Worm (Caenorhabditis elegans) whole organism, young adult: ENCODE results near the gene txt-17.

Experiments
- B0035.1 ChIP-seq: sonication (generic microtip); optimal IDR thresholded peaks from 2 replicates; lab custom pipeline; 2016; ENCODE audit warnings: missing genetic modification characterization, mild to moderate bottlenecking, missing compliant biosample characterization, missing genotype, missing genetic modification reagents
- F39B2.1 ChIP-seq: fragments of 200-800 bp; sonication (Bioruptor generic); IDR thresholded peaks from 2 replicates; pipeline ENCODE4 v1.3.6; 2022; ENCODE audit warnings: missing genetic modification reagents, missing genetic modification characterization, missing compliant biosample characterization
- T07F8.4 ChIP-seq: sonication (generic microtip); optimal IDR thresholded peaks from 2 replicates; lab custom pipeline; 2016; ENCODE audit warnings: mild to moderate bottlenecking, missing genetic modification characterization, moderate library complexity, missing compliant biosample characterization
- ama-1 ChIP-seq, 3 experiments: fragments of 150-350 bp in 1 of 3; sonication (generic microtip) in 2 of 3; optimal IDR thresholded peaks; 2 replicates each; lab custom pipeline; 2014 to 2018; ENCODE audit warnings: missing biosample characterization in 2 of 3, missing genetic modification characterization in 2 of 3, missing genetic modification reagents in 2 of 3
- aptf-3 ChIP-seq: fragments of 200-800 bp; sonication (Bioruptor generic); IDR thresholded peaks from 2 replicates; pipeline ENCODE4 v1.3.6; 2022; ENCODE audit warnings: missing genetic modification characterization, missing compliant biosample characterization
- egl-18 ChIP-seq: fragments of 200-800 bp; sonication (Bioruptor generic); IDR thresholded peaks from 2 replicates; pipeline ENCODE4 v1.3.6; 2022; ENCODE audit warnings: missing genetic modification reagents, missing genetic modification characterization, missing compliant biosample characterization
- egrh-3 ChIP-seq: fragments of 200-800 bp; sonication (Bioruptor generic); IDR thresholded peaks from 2 replicates; pipeline ENCODE4 v1.3.6; 2022; ENCODE audit warnings: missing genetic modification reagents, missing genetic modification characterization, missing compliant biosample characterization
- hlh-12 ChIP-seq: sonication (generic microtip); optimal IDR thresholded peaks from 2 replicates; lab custom pipeline; 2016; ENCODE audit warnings: missing genetic modification characterization, missing compliant biosample characterization
- lin-35 ChIP-seq, 3 experiments: fragments of 150-350 bp in 2 of 3; sonication (generic microtip) in 1 of 3; optimal IDR thresholded peaks; 2 replicates each; lab custom pipeline; 2014 to 2018; ENCODE audit warnings: missing biosample characterization in 3 of 3, missing genetic modification characterization in 3 of 3, missing genetic modification reagents in 3 of 3
- snpc-4 ChIP-seq, 5 experiments: fragments of 150-350 bp in 1 of 5; sonication (generic microtip) in 4 of 5; optimal IDR thresholded peaks; 2 replicates each; lab custom pipeline; 2014 to 2018; ENCODE audit warnings: missing genetic modification characterization in 5 of 5, missing biosample characterization in 3 of 5, antibody characterized with exemption in 2 of 5, mild to moderate bottlenecking in 2 of 5, missing compliant biosample characterization in 2 of 5, missing genotype in 2 of 5, moderate library complexity in 2 of 5, missing genetic modification reagents in 1 of 5
- tbp1 ChIP-seq: fragments of 200-800 bp; sonication (Bioruptor generic); optimal IDR thresholded peaks from 2 replicates; lab custom pipeline; 2018; ENCODE audit warnings: mild to moderate bottlenecking, missing genetic modification characterization, missing compliant biosample characterization
- tbx-9 ChIP-seq: sonication (generic microtip); optimal IDR thresholded peaks from 2 replicates; lab custom pipeline; 2016; ENCODE audit warnings: borderline replicate concordance, missing genetic modification characterization, inconsistent platforms, missing compliant biosample characterization
- unc-130 ChIP-seq: sonication (generic microtip); optimal IDR thresholded peaks from 2 replicates; lab custom pipeline; 2016; ENCODE audit warnings: missing genetic modification reagents, missing genetic modification characterization, missing compliant biosample characterization

DNA sequence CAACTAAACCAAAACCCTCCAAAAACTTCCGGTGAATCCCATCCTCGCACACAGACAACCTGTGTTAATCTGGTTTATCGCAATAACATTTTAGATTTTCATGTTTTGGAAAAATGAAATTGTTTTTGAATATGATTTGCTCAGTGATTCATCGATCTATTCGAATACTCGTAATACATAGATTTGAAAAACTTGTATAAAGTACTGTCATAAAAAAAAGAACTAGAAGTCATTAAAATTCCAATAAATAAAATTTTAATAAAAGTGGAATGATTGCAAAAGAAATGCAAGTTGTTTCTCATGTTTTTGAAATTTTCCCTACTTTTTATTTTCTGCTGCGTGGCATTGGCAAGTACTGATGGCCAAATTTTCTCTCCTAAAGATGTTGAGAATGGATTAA is 1.6 kb upstream of the txt-17 start, which contains the start of gene spig-8:
- TF ChIP-seq snpc-4 (GFP tag; optimal IDR thresholded peaks at IDR 0.05; lab: Kevin White, UChicago) (no peak), snpc-4 (tag; optimal IDR thresholded peaks at IDR 0.05; lab: Kevin White, UChicago) (no peak), unc-130 (GFP tag; lab: Kevin White, UChicago) (no peak), lin-35 (GFP tag; optimal IDR thresholded peaks at IDR 0.05; lab: Kevin White, UChicago) (no peak), egl-18 (no peak), tbp1 (no peak), B0035.1 (tag; lab: Kevin White, UChicago) (no peak), egrh-3 (GFP tag; lab: Robert Waterston, UW) (no peak), hlh-12 (tag; lab: Kevin White, UChicago) (no peak), F39B2.1 (GFP tag; lab: Robert Waterston, UW) (no peak), ama-1 (optimal IDR thresholded peaks at IDR 0.05; lab: Kevin White, UChicago) (no peak), ama-1 (GFP tag; optimal IDR thresholded peaks at IDR 0.05; lab: Kevin White, UChicago) (no peak), T07F8.4 (tag; lab: Kevin White, UChicago) (no peak), tbx-9 (no peak), aptf-3 (GFP tag; lab: Robert Waterston, UW) (no peak)
